Worm (Caenorhabditis elegans): Measurements from ENCODE around the gene avr-15.

Gene avr-15

ce11 chrV:13511618-13512017, at the start of gene avr-15:
Gene avr-15, minus strand, starts transcription at chrV:13511718.
- TF ChIP-seq sea-1 (GFP tag; conservative IDR thresholded peaks at IDR 0.05) (no peak), B0310.2 (tag; optimal IDR thresholded peaks at IDR 0.05) (no peak), scrt-1 (GFP tag; IDR thresholded peaks at IDR 0.05) (no peak), ceh-36 (tag; optimal IDR thresholded peaks at IDR 0.05) (no peak), F13C5.2 (tag; optimal IDR thresholded peaks at IDR 0.05) (no peak), hmbx-1 (tag; optimal IDR thresholded peaks at IDR 0.05) (no peak), ama-1 (optimal IDR thresholded peaks at IDR 0.05) (no peak), ets-7 (tag; optimal IDR thresholded peaks at IDR 0.05) (no peak), flt-1 (GFP tag; IDR thresholded peaks at IDR 0.05) (no peak), hnd-1 (tag; optimal IDR thresholded peaks at IDR 0.05) (no peak)

ce11 chrV:13559978-13560377, 48.5 kb upstream of the avr-15 start, which contains the start of gene C56A3.8:
Gene C56A3.8, plus strand, starts transcription at chrV:13560278.
- TF ChIP-seq tbx-37 (GFP tag; conservative IDR thresholded peaks at IDR 0.05) (no peak), hmbx-1 (tag; optimal IDR thresholded peaks at IDR 0.05) (no peak), ceh-36 (tag; optimal IDR thresholded peaks at IDR 0.05) (no peak), F13C5.2 (tag; optimal IDR thresholded peaks at IDR 0.05) (no peak), flt-1 (GFP tag; IDR thresholded peaks at IDR 0.05) (no peak), B0310.2 (tag; optimal IDR thresholded peaks at IDR 0.05) (no peak), tra-4 (tag; optimal IDR thresholded peaks at IDR 0.05) (no peak), hmg-4 (GFP tag; optimal IDR thresholded peaks at IDR 0.05) (no peak), scrt-1 (GFP tag; IDR thresholded peaks at IDR 0.05) (no peak), hnd-1 (tag; optimal IDR thresholded peaks at IDR 0.05) (no peak), ets-7 (tag; optimal IDR thresholded peaks at IDR 0.05) (no peak), ceh-13 (GFP tag; optimal IDR thresholded peaks at IDR 0.05) (no peak), ama-1 (optimal IDR thresholded peaks at IDR 0.05) (no peak), tbx-11 (GFP tag; IDR thresholded peaks at IDR 0.05) (no peak), pes-1 (GFP tag; IDR thresholded peaks at IDR 0.05) (no peak), sea-1 (GFP tag; conservative IDR thresholded peaks at IDR 0.05) (no peak), aly-1 (tag; optimal IDR thresholded peaks at IDR 0.05) (no peak)

ce11 chrV:13556746-13557145, 45.2 kb upstream of the avr-15 start, which contains the start of gene cav-2:
Gene cav-2, plus strand, starts transcription at chrV:13557104.
- TF ChIP-seq scrt-1 (GFP tag; IDR thresholded peaks at IDR 0.05) (peak; percentile 52; the same call in 1 of the 2 replicates), tra-4 (tag; optimal IDR thresholded peaks at IDR 0.05) (no peak), F13C5.2 (tag; optimal IDR thresholded peaks at IDR 0.05) (no peak), tbx-37 (GFP tag; conservative IDR thresholded peaks at IDR 0.05) (peak; percentile 63)

ce11 chrV:13556297-13556696, 44.8 kb upstream of the avr-15 start, which contains the start of gene C56A3.6:
Gene C56A3.6, minus strand, starts transcription at chrV:13556397.
- TF ChIP-seq tbx-11 (GFP tag; IDR thresholded peaks at IDR 0.05): no peak
- no peak for TF ChIP-seq sea-1 (GFP tag; conservative IDR thresholded peaks at IDR 0.05)
- TF ChIP-seq flt-1 (GFP tag; IDR thresholded peaks at IDR 0.05): no peak
- no peak for TF ChIP-seq tra-4 (tag; optimal IDR thresholded peaks at IDR 0.05)
- TF ChIP-seq aly-1 (tag; optimal IDR thresholded peaks at IDR 0.05): no peak
- TF ChIP-seq ceh-36 (tag; optimal IDR thresholded peaks at IDR 0.05): no peak
- TF ChIP-seq scrt-1 (GFP tag; IDR thresholded peaks at IDR 0.05): no peak
- no peak for TF ChIP-seq tbx-37 (GFP tag; conservative IDR thresholded peaks at IDR 0.05)
- no peak for TF ChIP-seq B0310.2 (tag; optimal IDR thresholded peaks at IDR 0.05)
- TF ChIP-seq ets-7 (tag; optimal IDR thresholded peaks at IDR 0.05): no peak
- no peak for TF ChIP-seq F13C5.2 (tag; optimal IDR thresholded peaks at IDR 0.05)
- TF ChIP-seq hnd-1 (tag; optimal IDR thresholded peaks at IDR 0.05): no peak
- TF ChIP-seq hmbx-1 (tag; optimal IDR thresholded peaks at IDR 0.05): no peak
- no peak for TF ChIP-seq pes-1 (GFP tag; IDR thresholded peaks at IDR 0.05)
- no peak for TF ChIP-seq ceh-13 (GFP tag; optimal IDR thresholded peaks at IDR 0.05)
- TF ChIP-seq hmg-4 (GFP tag; optimal IDR thresholded peaks at IDR 0.05): no peak

ce11 chrV:13551601-13552000, 40.1 kb upstream of the avr-15 start, which contains the start of the genes C56A3.4 and C56A3.5:
Gene C56A3.4, minus strand, starts transcription at chrV:13551754.
Gene C56A3.5, plus strand, starts transcription at chrV:13551967.
- no peak for TF ChIP-seq scrt-1 (GFP tag; IDR thresholded peaks at IDR 0.05)
- TF ChIP-seq hnd-1 (tag; optimal IDR thresholded peaks at IDR 0.05): no peak
- no peak for TF ChIP-seq pes-1 (GFP tag; IDR thresholded peaks at IDR 0.05)
- no peak for TF ChIP-seq ets-7 (tag; optimal IDR thresholded peaks at IDR 0.05)
- no peak for TF ChIP-seq flt-1 (GFP tag; IDR thresholded peaks at IDR 0.05)
- TF ChIP-seq ceh-36 (tag; optimal IDR thresholded peaks at IDR 0.05): no peak
- TF ChIP-seq tra-4 (tag; optimal IDR thresholded peaks at IDR 0.05): no peak
- TF ChIP-seq B0310.2 (tag; optimal IDR thresholded peaks at IDR 0.05): no peak
- TF ChIP-seq aly-1 (tag; optimal IDR thresholded peaks at IDR 0.05): no peak
- TF ChIP-seq F13C5.2 (tag; optimal IDR thresholded peaks at IDR 0.05): no peak
- no peak for TF ChIP-seq hmg-4 (GFP tag; optimal IDR thresholded peaks at IDR 0.05)
- TF ChIP-seq ama-1 (optimal IDR thresholded peaks at IDR 0.05): no peak

- TF ChIP-seq ama-1 (optimal IDR thresholded peaks at IDR 0.05) (no peak), B0310.2 (tag; optimal IDR thresholded peaks at IDR 0.05) (no peak), tbx-37 (GFP tag; conservative IDR thresholded peaks at IDR 0.05) (no peak), sea-1 (GFP tag; conservative IDR thresholded peaks at IDR 0.05) (no peak), flt-1 (GFP tag; IDR thresholded peaks at IDR 0.05) (no peak), scrt-1 (GFP tag; IDR thresholded peaks at IDR 0.05) (no peak), tra-4 (tag; optimal IDR thresholded peaks at IDR 0.05) (no peak), tbx-11 (GFP tag; IDR thresholded peaks at IDR 0.05) (no peak), ceh-13 (GFP tag; optimal IDR thresholded peaks at IDR 0.05) (no peak), hmg-4 (GFP tag; optimal IDR thresholded peaks at IDR 0.05) (no peak), hmbx-1 (tag; optimal IDR thresholded peaks at IDR 0.05) (no peak), F13C5.2 (tag; optimal IDR thresholded peaks at IDR 0.05) (no peak), ets-7 (tag; optimal IDR thresholded peaks at IDR 0.05) (no peak), hnd-1 (tag; optimal IDR thresholded peaks at IDR 0.05) (no peak)
Observed at ce11 chrV:13536058-13536579, 24.6 kb upstream of the avr-15 start, which contains the start of gene frpr-5. Gene frpr-5, minus strand, starts transcription at chrV:13536108.

- TF ChIP-seq ceh-13 (GFP tag; optimal IDR thresholded peaks at IDR 0.05): no peak
- TF ChIP-seq aly-1 (tag; optimal IDR thresholded peaks at IDR 0.05): no peak
- TF ChIP-seq hmbx-1 (tag; optimal IDR thresholded peaks at IDR 0.05): no peak
- no peak for TF ChIP-seq ceh-36 (tag; optimal IDR thresholded peaks at IDR 0.05)
- TF ChIP-seq tbx-11 (GFP tag; IDR thresholded peaks at IDR 0.05): no peak
Observed at ce11 chrV:13532469-13532868, 21.0 kb upstream of the avr-15 start.

Measured in whole organism, early embryonic.